Worm (Caenorhabditis elegans) whole organism, young adult: ENCODE data around the gene C54C6.5.

Source experiments
- B0035.1 ChIP-seq: sonication (generic microtip); optimal IDR thresholded peaks from 2 replicates; lab custom pipeline; 2016; ENCODE audit warnings: missing genetic modification characterization, mild to moderate bottlenecking, missing compliant biosample characterization, missing genotype, missing genetic modification reagents
- F23B12.7 ChIP-seq: sonication (generic microtip); optimal IDR thresholded peaks from 2 replicates; lab custom pipeline; 2017; ENCODE audit warnings: missing genetic modification characterization, mild to moderate bottlenecking, missing compliant biosample characterization, antibody characterized with exemption, moderate library complexity; ENCODE audit not compliant: insufficient read depth
- F49E8.2 ChIP-seq: sonication (generic microtip); optimal IDR thresholded peaks from 3 replicates; lab custom pipeline; 2017; ENCODE audit warnings: missing genetic modification characterization, mild to moderate bottlenecking, missing compliant biosample characterization, antibody characterized with exemption, moderate library complexity; ENCODE audit not compliant: insufficient read depth
- F52B5.7 ChIP-seq: sonication (generic microtip); optimal IDR thresholded peaks from 2 replicates; lab custom pipeline; 2016; ENCODE audit warnings: mild to moderate bottlenecking, missing genetic modification characterization, missing compliant biosample characterization
- F57A8.1 ChIP-seq: fragments of 200-800 bp; sonication (Bioruptor generic); optimal IDR thresholded peaks from 2 replicates; lab custom pipeline; 2018; ENCODE audit warnings: mild to moderate bottlenecking, missing genetic modification characterization, moderate library complexity, missing compliant biosample characterization
- F57C9.4 ChIP-seq: sonication (generic microtip); optimal IDR thresholded peaks from 2 replicates; lab custom pipeline; 2017; ENCODE audit warnings: mild to moderate bottlenecking, missing genetic modification characterization, missing compliant biosample characterization
- T26A5.8 ChIP-seq: sonication (generic microtip); optimal IDR thresholded peaks from 2 replicates; lab custom pipeline; 2016; ENCODE audit warnings: missing genetic modification characterization, missing compliant biosample characterization
- Y53F4B.3 ChIP-seq: fragments of 200-800 bp; sonication (Bioruptor generic); IDR thresholded peaks from 2 replicates; pipeline ENCODE4 v1.3.6; 2022; ENCODE audit warnings: missing genetic modification reagents, missing genetic modification characterization, missing compliant biosample characterization
- Y53G8AR.9 ChIP-seq: fragments of 200-800 bp; sonication (Bioruptor generic); conservative IDR thresholded peaks from 2 replicates; pipeline ENCODE4 v1.3.6; 2022; ENCODE audit warnings: missing genetic modification reagents, missing genetic modification characterization, missing compliant biosample characterization
- Y56A3A.18 ChIP-seq: fragments of 200-800 bp; sonication (Bioruptor generic); IDR thresholded peaks from 2 replicates; pipeline ENCODE4 v1.3.6; 2022; ENCODE audit warnings: missing genetic modification reagents, missing genetic modification characterization, missing compliant biosample characterization
- ama-1 ChIP-seq, 3 experiments: fragments of 150-350 bp in 1 of 3; sonication (generic microtip) in 2 of 3; optimal IDR thresholded peaks; 2 replicates each; lab custom pipeline; 2014 to 2018; ENCODE audit warnings: missing biosample characterization in 2 of 3, missing genetic modification characterization in 2 of 3, missing genetic modification reagents in 2 of 3
- aptf-2 ChIP-seq: fragments of 200-800 bp; sonication (Bioruptor generic); conservative IDR thresholded peaks from 2 replicates; pipeline ENCODE4 v1.3.6; 2022; ENCODE audit warnings: missing genetic modification reagents, missing genetic modification characterization, missing compliant biosample characterization
- atf-7 ChIP-seq: sonication (generic microtip); optimal IDR thresholded peaks from 2 replicates; lab custom pipeline; 2017; ENCODE audit warnings: mild to moderate bottlenecking, missing genetic modification characterization, missing compliant biosample characterization
- bed-1 ChIP-seq: fragments of 200-800 bp; sonication (Bioruptor generic); IDR thresholded peaks from 2 replicates; pipeline ENCODE4 v1.3.6; 2022; ENCODE audit warnings: missing genetic modification reagents, missing genetic modification characterization, missing compliant biosample characterization
- cebp-2 ChIP-seq: fragments of 200-800 bp; sonication (Bioruptor generic); IDR thresholded peaks from 2 replicates; pipeline ENCODE4 v1.3.6; 2022; ENCODE audit warnings: missing genetic modification characterization, missing compliant biosample characterization
- ceh-27 ChIP-seq: fragments of 200-800 bp; sonication (Bioruptor generic); optimal IDR thresholded peaks from 2 replicates; lab custom pipeline; 2018; ENCODE audit warnings: mild to moderate bottlenecking, missing genetic modification characterization, moderate library complexity, missing compliant biosample characterization
- ceh-79 ChIP-seq: sonication (generic microtip); optimal IDR thresholded peaks from 2 replicates; lab custom pipeline; 2017; ENCODE audit warnings: mild to moderate bottlenecking, missing genetic modification characterization, missing compliant biosample characterization
- dox-1 ChIP-seq: fragments of 200-800 bp; sonication (Bioruptor generic); IDR thresholded peaks from 2 replicates; pipeline ENCODE4 v1.3.6; 2022; ENCODE audit warnings: missing genetic modification reagents, missing genetic modification characterization, missing compliant biosample characterization
- dpl-1 ChIP-seq: fragments of 150-350 bp; optimal IDR thresholded peaks from 2 replicates; lab custom pipeline; 2014; ENCODE audit warnings: missing biosample characterization, missing genetic modification reagents, missing genetic modification characterization
- egrh-3 ChIP-seq: fragments of 200-800 bp; sonication (Bioruptor generic); IDR thresholded peaks from 2 replicates; pipeline ENCODE4 v1.3.6; 2022; ENCODE audit warnings: missing genetic modification reagents, missing genetic modification characterization, missing compliant biosample characterization
- fkh-3 ChIP-seq: sonication (generic microtip); optimal IDR thresholded peaks from 2 replicates; lab custom pipeline; 2016; ENCODE audit warnings: mild to moderate bottlenecking, missing genetic modification characterization, missing compliant biosample characterization
- him-1 ChIP-seq: sonication (generic microtip); optimal IDR thresholded peaks from 2 replicates; lab custom pipeline; 2016; ENCODE audit warnings: missing genotype, missing genetic modification reagents, missing genetic modification characterization, missing compliant biosample characterization
- hmg-1.2 ChIP-seq: fragments of 200-800 bp; sonication (Bioruptor generic); IDR thresholded peaks from 2 replicates; pipeline ENCODE4 v1.3.6; 2022; ENCODE audit warnings: missing genetic modification reagents, missing genetic modification characterization, missing compliant biosample characterization
- hsf-1 ChIP-seq: fragments of 200-800 bp; sonication (Bioruptor generic); IDR thresholded peaks from 2 replicates; pipeline ENCODE4 v1.3.6; 2022; ENCODE audit warnings: missing genetic modification reagents, missing genetic modification characterization, missing compliant biosample characterization
- madf-10 ChIP-seq: sonication (generic microtip); optimal IDR thresholded peaks from 2 replicates; lab custom pipeline; 2016; ENCODE audit warnings: mild to moderate bottlenecking, missing genetic modification characterization, missing compliant biosample characterization
- madf-3 ChIP-seq: fragments of 200-800 bp; sonication (Bioruptor generic); IDR thresholded peaks from 2 replicates; pipeline ENCODE4 v1.3.6; 2022; ENCODE audit warnings: missing genetic modification reagents, missing genetic modification characterization, missing compliant biosample characterization
- mcd-1 ChIP-seq: fragments of 200-800 bp; sonication (Bioruptor generic); IDR thresholded peaks from 2 replicates; pipeline ENCODE4 v1.3.6; 2022; ENCODE audit warnings: missing genetic modification reagents, missing genetic modification characterization, missing compliant biosample characterization
- mes-4 ChIP-seq: sonication (generic microtip); optimal IDR thresholded peaks from 2 replicates; lab custom pipeline; 2016; ENCODE audit warnings: missing genotype, missing genetic modification characterization, missing compliant biosample characterization
- mxl-1 ChIP-seq: sonication (generic microtip); optimal IDR thresholded peaks from 2 replicates; lab custom pipeline; 2016; ENCODE audit warnings: missing genetic modification characterization, missing compliant biosample characterization
- nfya-2 ChIP-seq: fragments of 200-800 bp; sonication (Bioruptor generic); IDR thresholded peaks from 2 replicates; pipeline ENCODE4 v1.3.6; 2022; ENCODE audit warnings: missing genetic modification reagents, missing genetic modification characterization, missing compliant biosample characterization
- nfyb-1 ChIP-seq: fragments of 200-800 bp; sonication (Bioruptor generic); IDR thresholded peaks from 2 replicates; pipeline ENCODE4 v1.3.6; 2022; ENCODE audit warnings: missing genetic modification reagents, missing genetic modification characterization, missing compliant biosample characterization
- nhr-179 ChIP-seq: sonication (generic microtip); optimal IDR thresholded peaks from 2 replicates; lab custom pipeline; 2016; ENCODE audit warnings: mild to moderate bottlenecking, missing genetic modification characterization, missing compliant biosample characterization
- nhr-80 ChIP-seq: sonication (generic microtip); optimal IDR thresholded peaks from 2 replicates; lab custom pipeline; 2016; ENCODE audit warnings: missing genetic modification characterization, missing compliant biosample characterization
- sdz-38 ChIP-seq: sonication (generic microtip); optimal IDR thresholded peaks from 2 replicates; lab custom pipeline; 2016; ENCODE audit warnings: missing genotype, missing genetic modification characterization, missing compliant biosample characterization
- tlf-1 ChIP-seq: fragments of 200-800 bp; sonication (Bioruptor generic); optimal IDR thresholded peaks from 2 replicates; lab custom pipeline; 2018; ENCODE audit warnings: mild to moderate bottlenecking, missing genetic modification characterization, missing compliant biosample characterization
- zfh-2 ChIP-seq: fragments of 200-800 bp; sonication (Bioruptor generic); conservative IDR thresholded peaks from 2 replicates; pipeline ENCODE4 v1.3.6; 2022; ENCODE audit warnings: missing genetic modification reagents, missing genetic modification characterization, missing compliant biosample characterization
- ztf-22 ChIP-seq: fragments of 200-800 bp; sonication (Bioruptor generic); optimal IDR thresholded peaks from 2 replicates; lab custom pipeline; 2018; ENCODE audit warnings: mild to moderate bottlenecking, missing genetic modification characterization, moderate library complexity, missing compliant biosample characterization
- ztf-3 ChIP-seq: fragments of 200-800 bp; sonication (Bioruptor generic); optimal IDR thresholded peaks from 2 replicates; lab custom pipeline; 2018; ENCODE audit warnings: mild to moderate bottlenecking, missing genetic modification characterization, missing compliant biosample characterization

Gene C54C6.5

DNA sequence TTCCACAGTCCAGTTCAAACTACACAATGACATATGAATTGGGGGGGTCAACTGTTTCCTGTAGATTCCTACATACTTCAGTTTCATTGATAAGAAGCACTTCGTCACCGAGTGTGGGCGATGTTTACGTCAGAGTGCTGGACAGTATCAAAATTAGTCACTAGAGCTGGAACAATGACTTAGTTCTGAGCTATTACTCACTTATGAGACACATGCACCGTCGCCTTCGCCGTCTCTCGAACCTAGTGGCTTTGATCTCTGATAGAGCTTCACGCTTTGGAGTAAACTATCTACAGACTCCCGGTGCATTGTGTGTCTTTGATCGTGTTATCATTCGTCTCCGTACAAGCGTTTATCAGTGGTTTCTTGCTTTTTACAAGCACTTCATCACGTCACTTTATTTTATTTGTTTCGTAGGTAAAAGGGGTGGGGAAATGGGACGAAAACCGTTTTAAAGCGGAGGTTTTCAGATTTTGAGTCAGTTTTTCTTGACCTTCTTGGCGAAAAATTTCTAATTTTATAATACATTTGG lies 21.8 kb upstream of the C54C6.5 start:
- TF ChIP-seq ztf-3 (GFP tag; lab: Kevin White, UChicago) = no peak
- TF ChIP-seq nhr-80 = peak; percentile 78
- TF ChIP-seq bed-1 (GFP tag; lab: Robert Waterston, UW) = no peak
- peak; percentile 47 for TF ChIP-seq atf-7 (tag; lab: Kevin White, UChicago)
- TF ChIP-seq dox-1 (GFP tag; lab: Robert Waterston, UW) = peak; percentile 61

ce11 chrIII:3569763-3570162 lies 20.1 kb upstream of the C54C6.5 start:
- TF ChIP-seq him-1 (tag; lab: Kevin White, UChicago) = no peak
- no peak for TF ChIP-seq Y56A3A.18
- no peak for TF ChIP-seq Y53F4B.3 (GFP tag; lab: Robert Waterston, UW)
- no peak for TF ChIP-seq madf-10 (tag; lab: Kevin White, UChicago)
- no peak for TF ChIP-seq nfya-2
- no peak for TF ChIP-seq Y53G8AR.9 (GFP tag; lab: Robert Waterston, UW)
- no peak for TF ChIP-seq mxl-1 (tag; lab: Kevin White, UChicago)
- TF ChIP-seq mes-4 (tag; lab: Kevin White, UChicago) = no peak
- no peak for TF ChIP-seq fkh-3 (tag; lab: Kevin White, UChicago)
- no peak for TF ChIP-seq hsf-1
- TF ChIP-seq F23B12.7 = no peak
- no peak for TF ChIP-seq F57C9.4
- no peak for TF ChIP-seq F49E8.2 (tag; lab: Kevin White, UChicago)
- TF ChIP-seq dpl-1 (GFP tag; lab: Kevin White, UChicago) = no peak
- no peak for TF ChIP-seq cebp-2 (GFP tag; lab: Robert Waterston, UW)
- no peak for TF ChIP-seq T26A5.8 (tag; lab: Kevin White, UChicago)
- no peak for TF ChIP-seq F57A8.1 (GFP tag; lab: Kevin White, UChicago)
- no peak for TF ChIP-seq ceh-79 (tag; lab: Kevin White, UChicago)

ce11 chrIII:3566785-3567184 lies 17.1 kb upstream of the C54C6.5 start:
- TF ChIP-seq hsf-1 = no peak
- TF ChIP-seq mcd-1 = peak; percentile 13; the same call in 1 of the 2 replicates
- TF ChIP-seq hmg-1.2 = 0 out of 2 replicates have a peak, but pooled peaks have one; percentile 13
- 0 out of 2 replicates have a peak, but pooled peaks have one; percentile 35 for TF ChIP-seq nfyb-1 (GFP tag; lab: Robert Waterston, UW)
- no peak for TF ChIP-seq madf-10 (tag; lab: Kevin White, UChicago)
- peak; percentile 86 for TF ChIP-seq zfh-2 (GFP tag; lab: Robert Waterston, UW)
- peak; percentile 56; the same call in 1 of the 2 replicates for TF ChIP-seq egrh-3 (GFP tag; lab: Robert Waterston, UW)

DNA sequence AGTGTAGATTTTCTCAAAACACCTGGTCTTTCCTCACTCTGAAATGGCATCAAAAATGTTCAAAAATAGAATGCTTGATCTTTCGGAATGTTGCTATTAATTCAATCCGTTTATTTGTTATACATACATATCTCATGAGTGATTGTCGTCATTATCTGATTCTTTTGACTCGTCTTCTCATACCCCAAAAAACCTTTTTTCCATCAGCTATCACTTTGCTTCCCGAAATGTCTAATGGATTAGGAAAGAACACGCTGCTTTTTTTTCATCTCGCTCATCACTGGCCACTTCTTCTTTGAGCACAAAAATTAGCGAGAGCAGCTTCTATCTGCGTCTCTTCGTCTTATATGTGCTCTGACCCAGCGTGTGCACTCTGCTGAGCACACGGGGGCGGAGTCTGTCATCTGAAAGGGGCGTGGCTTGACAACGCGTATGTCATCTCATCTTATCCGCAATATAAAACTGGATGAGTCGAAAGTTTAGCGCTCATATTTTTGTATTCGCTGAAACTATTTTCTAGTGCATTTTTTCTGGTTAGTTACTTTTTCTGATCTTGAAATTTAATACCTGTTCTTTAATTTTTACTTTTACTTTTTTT lies 15.2 kb upstream of the C54C6.5 start:
- TF ChIP-seq F52B5.7 (tag; lab: Kevin White, UChicago) (no peak), aptf-2 (no peak), madf-3 (0 out of 2 replicates have a peak, but pooled peaks have one; percentile 19)

ce11 chrIII:3562276-3562675 lies 12.6 kb upstream of the C54C6.5 start:
- TF ChIP-seq ama-1 (optimal IDR thresholded peaks at IDR 0.05; lab: Kevin White, UChicago) = no peak
- no peak for TF ChIP-seq ama-1 (GFP tag; optimal IDR thresholded peaks at IDR 0.05; lab: Kevin White, UChicago)
- no peak for TF ChIP-seq ceh-27
- TF ChIP-seq madf-3 = no peak
- no peak for TF ChIP-seq nfya-2
- no peak for TF ChIP-seq tlf-1 (GFP tag; lab: Kevin White, UChicago)
- TF ChIP-seq sdz-38 (tag; lab: Kevin White, UChicago) = no peak
- TF ChIP-seq F49E8.2 (tag; lab: Kevin White, UChicago) = no peak
- no peak for TF ChIP-seq nhr-179 (tag; lab: Kevin White, UChicago)
- no peak for TF ChIP-seq mxl-1 (tag; lab: Kevin White, UChicago)
- TF ChIP-seq egrh-3 (GFP tag; lab: Robert Waterston, UW) = no peak
- no peak for TF ChIP-seq ztf-22 (GFP tag; lab: Kevin White, UChicago)
- TF ChIP-seq B0035.1 (tag; lab: Kevin White, UChicago) = no peak
